Worm (Caenorhabditis elegans): ENCODE results near the gene flh-2.
"Not testable (repeated sequence)": the region's sequence is repeated elsewhere in the genome, so short reads cannot be mapped to it uniquely, and the experiment has no call there.

- TF ChIP-seq pqm-1 (tag; optimal IDR thresholded peaks at IDR 0.05); sox-4 (tag; optimal IDR thresholded peaks at IDR 0.05); unc-55 (GFP tag; optimal IDR thresholded peaks at IDR 0.05); elt-4 (tag; optimal IDR thresholded peaks at IDR 0.05); ttx-3 (tag; optimal IDR thresholded peaks at IDR 0.05); hlh-13 (GFP tag; optimal IDR thresholded peaks at IDR 0.05); npax-4 (tag; optimal IDR thresholded peaks at IDR 0.05); ama-1 (optimal IDR thresholded peaks at IDR 0.05); unc-42 (tag; optimal IDR thresholded peaks at IDR 0.05); rnt-1 (tag; optimal IDR thresholded peaks at IDR 0.05); fkh-10 (GFP tag; optimal IDR thresholded peaks at IDR 0.05); dve-1 (tag; optimal IDR thresholded peaks at IDR 0.05); ets-4 (tag; optimal IDR thresholded peaks at IDR 0.05); tbx-7 (tag; optimal IDR thresholded peaks at IDR 0.05): not testable (repeated sequence)
Measured at ce11 chrIII:4980367-4980766, 28.4 kb downstream of the flh-2 start, which contains the start of gene C27F2.6.
